Worm (Caenorhabditis elegans) whole organism, young adult: ENCODE results near the gene vglu-2.

Experiments used
- B0261.1 ChIP-seq: sonication (generic microtip); optimal IDR thresholded peaks from 2 replicates; lab custom pipeline; 2016; ENCODE audit warnings: mild to moderate bottlenecking, missing genetic modification characterization, moderate library complexity, missing compliant biosample characterization
- egrh-3 ChIP-seq: fragments of 200-800 bp; sonication (Bioruptor generic); IDR thresholded peaks from 2 replicates; pipeline ENCODE4 v1.3.6; 2022; ENCODE audit warnings: missing genetic modification reagents, missing genetic modification characterization, missing compliant biosample characterization
- hlh-12 ChIP-seq: sonication (generic microtip); optimal IDR thresholded peaks from 2 replicates; lab custom pipeline; 2016; ENCODE audit warnings: missing genetic modification characterization, missing compliant biosample characterization
- lin-54 ChIP-seq: fragments of 200-800 bp; sonication (Bioruptor generic); optimal IDR thresholded peaks from 2 replicates; lab custom pipeline; 2018; ENCODE audit warnings: mild to moderate bottlenecking, missing genetic modification characterization, missing compliant biosample characterization
- nfyb-1 ChIP-seq: fragments of 200-800 bp; sonication (Bioruptor generic); IDR thresholded peaks from 2 replicates; pipeline ENCODE4 v1.3.6; 2022; ENCODE audit warnings: missing genetic modification reagents, missing genetic modification characterization, missing compliant biosample characterization
- rcor-1 ChIP-seq: fragments of 200-800 bp; sonication (Bioruptor generic); IDR thresholded peaks from 2 replicates; pipeline ENCODE4 v1.3.6; 2022; ENCODE audit warnings: missing genetic modification reagents, missing genetic modification characterization, missing compliant biosample characterization
- unc-62 ChIP-seq: fragments of 150-350 bp; optimal IDR thresholded peaks from 2 replicates; lab custom pipeline; 2014; ENCODE audit warnings: missing biosample characterization, missing genetic modification reagents, missing genetic modification characterization
- ztf-25 ChIP-seq: fragments of 200-800 bp; sonication (Bioruptor generic); IDR thresholded peaks from 2 replicates; pipeline ENCODE4 v1.3.6; 2022; ENCODE audit warnings: missing genetic modification reagents, missing genetic modification characterization, missing compliant biosample characterization

- TF ChIP-seq ztf-25 (GFP tag; lab: Robert Waterston, UW): no peak
- TF ChIP-seq lin-54 (GFP tag; lab: Kevin White, UChicago): no peak
- TF ChIP-seq unc-62 (GFP tag; lab: Kevin White, UChicago): no peak
- no peak for TF ChIP-seq B0261.1 (tag; lab: Kevin White, UChicago)
- TF ChIP-seq egrh-3 (GFP tag; lab: Robert Waterston, UW): no peak
- no peak for TF ChIP-seq rcor-1 (GFP tag; lab: Robert Waterston, UW)
- no peak for TF ChIP-seq nfyb-1
- no peak for TF ChIP-seq hlh-12 (tag; lab: Kevin White, UChicago)
Observed at ce11 chrIII:10341758-10342157, 46.8 kb downstream of the vglu-2 start, which contains the start of gene tbx-9.
